Worm (Caenorhabditis elegans): ENCODE results near the gene spch-1.

DNA sequence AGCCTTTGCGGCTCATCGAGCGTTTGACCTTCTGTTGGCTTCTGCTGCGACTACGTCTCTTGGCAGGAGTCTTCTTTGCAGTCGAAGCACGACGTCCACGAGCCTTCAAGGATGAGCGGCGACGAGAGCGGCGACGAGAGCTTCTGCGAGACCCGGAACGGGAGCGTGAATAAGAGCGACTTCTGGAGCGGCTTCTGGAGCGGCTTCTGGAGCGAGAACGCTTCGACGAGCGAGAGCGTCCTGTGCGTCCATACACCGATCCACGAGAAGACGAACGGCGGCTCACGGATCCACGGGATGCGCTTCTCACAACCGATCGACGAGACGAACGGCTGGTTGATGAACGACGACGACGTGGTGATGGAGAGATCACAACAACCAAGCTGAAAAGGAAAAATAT lies 471 bp downstream of the spch-1 start:
- TF ChIP-seq tab-1 (GFP tag; IDR thresholded peaks at IDR 0.05) (no peak), med-1 (GFP tag; optimal IDR thresholded peaks at IDR 0.05; ENCODE audit: insufficient read depth) (no peak)
